Fruit fly (Drosophila melanogaster): ENCODE results near the gene CG9919.

- TF ChIP-seq Sox15 (GFP tag; optimal IDR thresholded peaks at IDR 0.05) (no peak), CG10669 (GFP tag; optimal IDR thresholded peaks at IDR 0.05) (no peak), CG3919 (GFP tag; optimal IDR thresholded peaks at IDR 0.05) (no peak), net (GFP tag; optimal IDR thresholded peaks at IDR 0.05) (no peak), CG9139 (GFP tag; optimal IDR thresholded peaks at IDR 0.05) (no peak), Hr38 (GFP tag; optimal IDR thresholded peaks at IDR 0.05) (no peak), CG6854 (GFP tag; optimal IDR thresholded peaks at IDR 0.05) (no peak), CG8119 (GFP tag; IDR thresholded peaks at IDR 0.05) (no peak), esn (GFP tag; optimal IDR thresholded peaks at IDR 0.05) (no peak), Hr39 (GFP tag; optimal IDR thresholded peaks at IDR 0.05) (no peak), CG6276 (GFP tag; optimal IDR thresholded peaks at IDR 0.05) (no peak), Hr4 (GFP tag; optimal IDR thresholded peaks at IDR 0.05) (no peak), CG31627 (GFP tag; optimal IDR thresholded peaks at IDR 0.05) (no peak)
Measured at dm6 chrX:16292646-16293045, 37.9 kb downstream of the CG9919 start.
